Fruit fly (Drosophila melanogaster) whole organism, pupa: Measurements from ENCODE around the gene Septin2.
A peak's percentile ranks its signal among the peaks of the same experiment; 100 is the strongest.

Experiments
- CG10348 ChIP-seq: fragments of 200-800 bp; sonication (Bioruptor generic); IDR thresholded peaks from 2 replicates; pipeline ENCODE4 v1.3.6; 2022; ENCODE audit warnings: missing biosample characterization, missing genetic modification characterization
- CG12605 ChIP-seq: fragments of 200-800 bp; sonication (Bioruptor generic); IDR thresholded peaks from 2 replicates; pipeline ENCODE4 v1.3.6; 2022; ENCODE audit warnings: missing biosample characterization, missing genetic modification characterization
- CG13204 ChIP-seq: fragments of 200-800 bp; sonication (Bioruptor generic); optimal IDR thresholded peaks from 2 replicates; lab custom pipeline; 2018; ENCODE audit warnings: missing biosample characterization, mild to moderate bottlenecking, missing genetic modification characterization, moderate library complexity
- CG14655 ChIP-seq: fragments of 200-800 bp; sonication (Bioruptor generic); optimal IDR thresholded peaks from 3 replicates; lab custom pipeline; 2017; ENCODE audit warnings: mild to moderate bottlenecking, missing biosample characterization, missing genetic modification reagents, missing genetic modification characterization
- CG15710 ChIP-seq: fragments of 200-800 bp; sonication (Bioruptor generic); optimal IDR thresholded peaks from 2 replicates; lab custom pipeline; 2018; ENCODE audit warnings: missing biosample characterization, mild to moderate bottlenecking, missing genetic modification characterization, moderate library complexity
- CG17806 ChIP-seq: fragments of 200-800 bp; sonication (Bioruptor generic); optimal IDR thresholded peaks from 2 replicates; lab custom pipeline; 2018; ENCODE audit warnings: missing biosample characterization, mild to moderate bottlenecking, missing genetic modification characterization, moderate library complexity
- CG32121 ChIP-seq: fragments of 200-800 bp; sonication (Bioruptor generic); IDR thresholded peaks from 2 replicates; pipeline ENCODE4 v1.3.6; 2022; ENCODE audit warnings: missing biosample characterization, missing genetic modification characterization
- CG34367 ChIP-seq: fragments of 200-800 bp; sonication (Bioruptor generic); optimal IDR thresholded peaks from 2 replicates; lab custom pipeline; 2018; ENCODE audit warnings: missing biosample characterization, mild to moderate bottlenecking, missing genetic modification characterization
- CG4496 ChIP-seq: fragments of 200-800 bp; sonication (Bioruptor generic); IDR thresholded peaks from 3 replicates; pipeline ENCODE4 v1.3.6; 2022; ENCODE audit warnings: missing biosample characterization, missing genetic modification characterization
- CG8159 ChIP-seq: fragments of 200-800 bp; sonication (Bioruptor generic); optimal IDR thresholded peaks from 3 replicates; lab custom pipeline; 2018; ENCODE audit warnings: missing biosample characterization, mild to moderate bottlenecking, missing genetic modification characterization, moderate library complexity
- CG8301 ChIP-seq: fragments of 200-800 bp; sonication (Bioruptor generic); optimal IDR thresholded peaks from 2 replicates; lab custom pipeline; 2018; ENCODE audit warnings: missing biosample characterization, mild to moderate bottlenecking, missing genetic modification characterization
- CG9948 ChIP-seq: fragments of 200-800 bp; sonication (Bioruptor generic); optimal IDR thresholded peaks from 2 replicates; lab custom pipeline; 2018; ENCODE audit warnings: missing biosample characterization, mild to moderate bottlenecking, missing genetic modification characterization, moderate library complexity
- D1 ChIP-seq: fragments of 200-800 bp; sonication (Bioruptor generic); optimal IDR thresholded peaks from 2 replicates; lab custom pipeline; 2018; ENCODE audit warnings: missing biosample characterization, mild to moderate bottlenecking, missing genetic modification characterization, moderate library complexity
- EcR ChIP-seq: fragments of 200-800 bp; sonication (Bioruptor generic); optimal IDR thresholded peaks from 3 replicates; lab custom pipeline; 2019; ENCODE audit warnings: missing biosample characterization, missing genetic modification characterization, mild to moderate bottlenecking, moderate library complexity, missing genetic modification reagents
- Ets98B ChIP-seq: fragments of 200-800 bp; sonication (Bioruptor generic); IDR thresholded peaks from 2 replicates; pipeline ENCODE4 v1.3.6; 2022; ENCODE audit warnings: missing biosample characterization, missing genetic modification characterization
- Pif1A ChIP-seq: fragments of 200-800 bp; sonication (Bioruptor generic); optimal IDR thresholded peaks from 3 replicates; lab custom pipeline; 2016; ENCODE audit warnings: missing biosample characterization, missing genetic modification characterization
- Pif1B ChIP-seq: fragments of 200-800 bp; sonication (Bioruptor generic); optimal IDR thresholded peaks from 3 replicates; lab custom pipeline; 2016; ENCODE audit warnings: missing biosample characterization, missing genetic modification characterization
- Snoo ChIP-seq: fragments of 200-800 bp; sonication (Bioruptor generic); optimal IDR thresholded peaks from 3 replicates; lab custom pipeline; 2017; ENCODE audit warnings: missing biosample characterization, mild to moderate bottlenecking, missing genetic modification characterization, inconsistent platforms
- fd96Ca ChIP-seq: fragments of 200-800 bp; sonication (Bioruptor generic); IDR thresholded peaks from 3 replicates; pipeline ENCODE4 v1.3.6; 2022; ENCODE audit warnings: missing biosample characterization, missing genetic modification characterization
- gl ChIP-seq: fragments of 200-800 bp; sonication (Bioruptor generic); optimal IDR thresholded peaks from 2 replicates; lab custom pipeline; 2018; ENCODE audit warnings: missing biosample characterization, mild to moderate bottlenecking, missing genetic modification characterization
- rn ChIP-seq: fragments of 200-800 bp; sonication (Bioruptor generic); IDR thresholded peaks from 2 replicates; pipeline ENCODE4 v1.3.6; 2022; ENCODE audit warnings: missing biosample characterization, missing genetic modification characterization

Gene Septin2

dm6 chr3R:20593463-20593838 lies 5.3 kb upstream of the Septin2 start:
- 0 out of 3 replicates have a peak, but pooled peaks have one; percentile 27 for TF ChIP-seq fd96Ca (GFP tag; lab: Robert Waterston, UW)
- TF ChIP-seq CG13204 (GFP tag; lab: Kevin White, UChicago): no peak
- TF ChIP-seq, all 21 proteins: peak for 1

dm6 chr3R:20592517-20593462 lies 4.6 kb upstream of the Septin2 start, which contains the start of the genes Pus1 and bon:
Pus1 (minus strand) TSS chr3R:20592671.
bon (plus strand) TSS chr3R:20593139.
- no peak for TF ChIP-seq Pif1B
- TF ChIP-seq CG4496: peak; percentile 20; the same call in 1 of the 3 replicates
- no peak for TF ChIP-seq Snoo (tag; lab: Kevin White, UChicago)
- TF ChIP-seq EcR: peak; percentile 2
- no peak for TF ChIP-seq rn (GFP tag; lab: Robert Waterston, UW)
- TF ChIP-seq fd96Ca (GFP tag; lab: Robert Waterston, UW): no peak
- TF ChIP-seq CG15710 (tag; lab: Kevin White, UChicago): no peak
- no peak for TF ChIP-seq gl
- no peak for TF ChIP-seq CG17806 (tag; lab: Kevin White, UChicago)

- no peak for TF ChIP-seq D1
- peak; percentile 24; the same call in 1 of the 2 replicates for TF ChIP-seq CG12605 (GFP tag; lab: Robert Waterston, UW)
- peak; percentile 39 for TF ChIP-seq CG15710 (tag; lab: Kevin White, UChicago)
- TF ChIP-seq Pif1A (GFP tag; lab: Kevin White, UChicago): peak; percentile 6
- peak; percentile 34 for TF ChIP-seq Ets98B (GFP tag; lab: Robert Waterston, UW)
- peak; percentile 41; the same call in 2 of the 3 replicates for TF ChIP-seq CG4496
- TF ChIP-seq CG9948 (tag; lab: Kevin White, UChicago): peak; percentile 10
- TF ChIP-seq rn (GFP tag; lab: Robert Waterston, UW): no peak
- TF ChIP-seq CG8159 (tag; lab: Kevin White, UChicago): peak; percentile 47
- TF ChIP-seq CG32121 (GFP tag; lab: Robert Waterston, UW): 0 out of 2 replicates have a peak, but pooled peaks have one; percentile 13
- peak; percentile 54 for TF ChIP-seq CG17806 (tag; lab: Kevin White, UChicago)
- TF ChIP-seq Pif1B: no peak
These were observed 277 bp upstream of the Septin2 start, which contains the start of gene Srp72 for dm6 chr3R:20588480-20588785. Srp72 (plus strand) TSS chr3R:20588711.

- TF ChIP-seq CG8301 (no peak), Pif1B (no peak), Ets98B (GFP tag; lab: Robert Waterston, UW) (no peak), CG15710 (tag; lab: Kevin White, UChicago) (no peak), CG12605 (GFP tag; lab: Robert Waterston, UW) (no peak)
- TF ChIP-seq, all 21 proteins: peak for 0
These were observed 1.7 kb downstream of the Septin2 start for dm6 chr3R:20586409-20586808.

dm6 chr3R:20585566-20585965 lies 2.6 kb downstream of the Septin2 start, which contains the start of gene CG16953:
CG16953 (minus strand) TSS chr3R:20585833.
- TF ChIP-seq CG12605 (GFP tag; lab: Robert Waterston, UW) (no peak), EcR (peak; percentile 5)

dm6 chr3R:20581376-20581775 lies 6.8 kb downstream of the Septin2 start, which contains the start of gene CG34008:
CG34008 (minus strand) TSS chr3R:20581522.
- TF ChIP-seq Snoo (tag; lab: Kevin White, UChicago) (no peak), EcR (no peak), CG4496 (no peak), CG10348 (GFP tag; lab: Robert Waterston, UW) (no peak), CG8159 (tag; lab: Kevin White, UChicago) (no peak), CG17806 (tag; lab: Kevin White, UChicago) (no peak), CG8301 (no peak), CG13204 (GFP tag; lab: Kevin White, UChicago) (no peak), fd96Ca (GFP tag; lab: Robert Waterston, UW) (no peak), CG12605 (GFP tag; lab: Robert Waterston, UW) (no peak)

dm6 chr3R:20579816-20580215 lies 8.3 kb downstream of the Septin2 start, which contains the start of the genes EloB and Srp14:
EloB (minus strand) TSS chr3R:20579850.
Srp14 (plus strand) TSS chr3R:20580115.
- TF ChIP-seq fd96Ca (GFP tag; lab: Robert Waterston, UW): peak; percentile 81
- peak; percentile 66 for TF ChIP-seq CG32121 (GFP tag; lab: Robert Waterston, UW)
- no peak for TF ChIP-seq CG8159 (tag; lab: Kevin White, UChicago)
- TF ChIP-seq CG17806 (tag; lab: Kevin White, UChicago): peak; percentile 70
- peak; percentile 57; the same call in 1 of the 2 replicates for TF ChIP-seq CG12605 (GFP tag; lab: Robert Waterston, UW)
- no peak for TF ChIP-seq Pif1A (GFP tag; lab: Kevin White, UChicago)
- TF ChIP-seq CG14655: no peak
- no peak for TF ChIP-seq D1
- TF ChIP-seq gl: peak; percentile 33
- peak; percentile 78 for TF ChIP-seq Ets98B (GFP tag; lab: Robert Waterston, UW)
- peak; percentile 77 for TF ChIP-seq CG4496
- peak; percentile 55 for TF ChIP-seq CG34367
- TF ChIP-seq CG10348 (GFP tag; lab: Robert Waterston, UW): no peak
- TF ChIP-seq Pif1B: no peak
- peak; percentile 64 for TF ChIP-seq CG8301
- TF ChIP-seq CG13204 (GFP tag; lab: Kevin White, UChicago): no peak
- peak; percentile 78 for TF ChIP-seq CG15710 (tag; lab: Kevin White, UChicago)
- no peak for TF ChIP-seq rn (GFP tag; lab: Robert Waterston, UW)
- peak; percentile 65 for TF ChIP-seq CG9948 (tag; lab: Kevin White, UChicago)
- TF ChIP-seq Snoo (tag; lab: Kevin White, UChicago): peak; percentile 66
- TF ChIP-seq EcR: peak; percentile 98
